Fruit fly (Drosophila melanogaster): ENCODE results near the gene otu.

Gene otu

dm6 chrX:8455019-8455555 lies 34.2 kb downstream of the otu start, which contains the start of gene org-1 (continued):
- TF ChIP-seq B-H2 (GFP tag; optimal IDR thresholded peaks at IDR 0.05) (peak; percentile 84), Myb (GFP tag; optimal IDR thresholded peaks at IDR 0.05) (peak; percentile 60), sqz (GFP tag; optimal IDR thresholded peaks at IDR 0.05) (peak; percentile 96), Gsc (GFP tag; IDR thresholded peaks at IDR 0.05) (peak; percentile 97), CG5953 (GFP tag; IDR thresholded peaks at IDR 0.05) (peak; percentile 93), ab (GFP tag; optimal IDR thresholded peaks at IDR 0.05) (peak; percentile 73), CG9437 (GFP tag; optimal IDR thresholded peaks at IDR 0.05) (peak; percentile 79), CG10274 (GFP tag; optimal IDR thresholded peaks at IDR 0.05) (peak; percentile 99), dpn (GFP tag; optimal IDR thresholded peaks at IDR 0.05) (peak; percentile 89 to 95), hbn (GFP tag; IDR thresholded peaks at IDR 0.05; ENCODE audit: partially characterized antibody) (no peak), slou (GFP tag; optimal IDR thresholded peaks at IDR 0.05) (peak; percentile 79), jing (GFP tag; optimal IDR thresholded peaks at IDR 0.05) (peak; percentile 88), CG12219 (GFP tag; optimal IDR thresholded peaks at IDR 0.05) (peak; percentile 95), CG17385 (GFP tag; optimal IDR thresholded peaks at IDR 0.05) (peak; percentile 90), org-1 (GFP tag; optimal IDR thresholded peaks at IDR 0.05) (peak; percentile 92), CG14860 (GFP tag; IDR thresholded peaks at IDR 0.05; ENCODE audit: partially characterized antibody) (no peak), Kr (GFP tag; optimal IDR thresholded peaks at IDR 0.05) (peak; percentile 48), CG6765 (GFP tag; optimal IDR thresholded peaks at IDR 0.05) (peak; percentile 73), CG43689 (GFP tag; IDR thresholded peaks at IDR 0.05) (peak; percentile 94), onecut (GFP tag; IDR thresholded peaks at IDR 0.05) (peak; percentile 93), CG14014 (GFP tag; IDR thresholded peaks at IDR 0.05) (peak; percentile 96), CG9932 (GFP tag; IDR thresholded peaks at IDR 0.05) (peak; percentile 95), inv (GFP tag; IDR thresholded peaks at IDR 0.05; ENCODE audit: partially characterized antibody) (peak; percentile 24; the same call in 1 of the 2 replicates), nerfin-2 (GFP tag; IDR thresholded peaks at IDR 0.05; ENCODE audit: partially characterized antibody) (no peak), eve (GFP tag; optimal IDR thresholded peaks at IDR 0.05) (peak in 1 of 2 experiments; percentile 93), Aef1 (GFP tag; IDR thresholded peaks at IDR 0.05) (peak; percentile 97), Dip3 (GFP tag; optimal IDR thresholded peaks at IDR 0.05) (peak; percentile 70), mld (GFP tag; IDR thresholded peaks at IDR 0.05; ENCODE audit: partially characterized antibody) (no peak), Ssrp (tag; optimal IDR thresholded peaks at IDR 0.05) (peak; percentile 96), ttk (GFP tag; IDR thresholded peaks at IDR 0.05) (peak; percentile 98), E2f2 (GFP tag; IDR thresholded peaks at IDR 0.05) (peak; percentile 80), Pdp1 (GFP tag; optimal IDR thresholded peaks at IDR 0.05) (peak; percentile 87 to 93), CG12769 (tag; optimal IDR thresholded peaks at IDR 0.05) (peak; percentile 95), scrt (GFP tag; optimal IDR thresholded peaks at IDR 0.05) (peak; percentile 84), mirr (GFP tag; optimal IDR thresholded peaks at IDR 0.05) (peak; percentile 78), CG16815 (GFP tag; optimal IDR thresholded peaks at IDR 0.05) (peak; percentile 95), CG10147 (GFP tag; optimal IDR thresholded peaks at IDR 0.05) (peak; percentile 87), en (GFP tag; optimal IDR thresholded peaks at IDR 0.05) (peak; percentile 62), CG16779 (GFP tag; IDR thresholded peaks at IDR 0.05) (peak; percentile 82), ash1 (GFP tag; optimal IDR thresholded peaks at IDR 0.05) (no peak), dan (GFP tag; IDR thresholded peaks at IDR 0.05) (peak; percentile 98), Oaz (GFP tag; IDR thresholded peaks at IDR 0.05) (peak; percentile 95), tap (tag; optimal IDR thresholded peaks at IDR 0.05) (peak; percentile 95), CG15479 (GFP tag; optimal IDR thresholded peaks at IDR 0.05) (no peak), CG31224 (GFP tag; IDR thresholded peaks at IDR 0.05) (peak; percentile 91), Scr (GFP tag; IDR thresholded peaks at IDR 0.05; ENCODE audit: partially characterized antibody) (no peak), rib (GFP tag; IDR thresholded peaks at IDR 0.05) (peak; percentile 92), CG12155 (GFP tag; optimal IDR thresholded peaks at IDR 0.05) (peak; percentile 90), hkb (optimal IDR thresholded peaks at IDR 0.05) (no peak), hkb (GFP tag; IDR thresholded peaks at IDR 0.05) (peak; percentile 97)
